Fruit fly (Drosophila melanogaster) whole organism, prepupa: ENCODE results near the gene Cad96Cb.

Experiments used
- CG1621 ChIP-seq: fragments of 200-800 bp; sonication (Bioruptor generic); optimal IDR thresholded peaks from 3 replicates; lab custom pipeline; 2018; ENCODE audit warnings: missing biosample characterization, mild to moderate bottlenecking, missing genetic modification characterization
- CG16779 ChIP-seq: fragments of 200-800 bp; sonication (Bioruptor generic); optimal IDR thresholded peaks from 3 replicates; lab custom pipeline; 2017; ENCODE audit warnings: missing biosample characterization, mild to moderate bottlenecking, missing genetic modification characterization
- CG31627 ChIP-seq: fragments of 200-800 bp; sonication (Bioruptor generic); optimal IDR thresholded peaks from 3 replicates; lab custom pipeline; 2016; ENCODE audit warnings: missing biosample characterization, missing genetic modification characterization
- Sox14 ChIP-seq: fragments of 200-800 bp; sonication (Bioruptor generic); optimal IDR thresholded peaks from 3 replicates; lab custom pipeline; 2016; ENCODE audit warnings: missing biosample characterization, missing genetic modification characterization
- dsx ChIP-seq: fragments of 200-800 bp; optimal IDR thresholded peaks from 3 replicates; lab custom pipeline; 2019; ENCODE audit warnings: missing biosample characterization, mild to moderate bottlenecking, missing genetic modification characterization, moderate library complexity; ENCODE audit not compliant: poor library complexity, severe bottlenecking
- ss ChIP-seq, 2 experiments: fragments of 200-800 bp; sonication (Bioruptor generic); optimal IDR thresholded peaks; 2 replicates in 1 of 2; 3 replicates in 1 of 2; lab custom pipeline; 2017 to 2018; ENCODE audit warnings: mild to moderate bottlenecking in 2 of 2, missing biosample characterization in 2 of 2, missing genetic modification characterization in 2 of 2, moderate library complexity in 1 of 2

DNA sequence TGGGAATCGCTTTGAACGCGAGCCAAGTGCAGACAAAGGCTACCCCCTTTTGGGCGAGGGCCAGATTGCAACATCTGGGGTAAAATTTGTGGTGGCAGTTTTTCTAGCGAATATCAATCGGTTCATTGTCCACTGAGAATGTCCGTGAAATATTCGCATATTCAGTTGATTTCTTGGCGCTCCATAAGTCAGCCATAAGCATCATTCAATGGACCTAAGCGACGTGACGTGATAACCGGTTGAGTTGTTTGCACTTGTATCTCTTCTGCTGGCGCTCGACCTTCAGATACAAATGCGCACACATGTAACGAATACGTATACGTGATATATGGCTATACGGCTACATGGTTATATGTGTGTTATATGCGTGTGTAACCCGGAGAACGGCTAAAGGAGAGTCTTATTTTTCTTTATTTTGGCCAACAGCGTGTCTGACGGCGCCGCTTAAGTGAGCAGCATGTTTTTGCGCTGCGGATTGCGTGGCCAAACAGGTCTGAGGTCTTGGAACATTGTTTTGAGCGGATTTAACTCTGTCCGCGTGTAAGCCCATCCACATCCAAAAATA, 26.6 kb downstream of the Cad96Cb start:
- TF ChIP-seq CG16779 (tag; lab: Kevin White, UChicago) (no peak), CG31627 (GFP tag; lab: Kevin White, UChicago) (no peak), Sox14 (GFP tag; lab: Kevin White, UChicago) (no peak), ss (GFP tag; optimal IDR thresholded peaks at IDR 0.05; lab: Kevin White, UChicago) (peak; percentile 33 to 94), dsx (GFP tag; lab: Kevin White, UChicago) (peak; percentile 60), CG1621 (peak; percentile 91)
